Fruit fly (Drosophila melanogaster) whole organism, pupa: Measurements from ENCODE around the gene hid.

Source experiments
- CG10348 ChIP-seq: fragments of 200-800 bp; sonication (Bioruptor generic); IDR thresholded peaks from 2 replicates; pipeline ENCODE4 v1.3.6; 2022; ENCODE audit warnings: missing biosample characterization, missing genetic modification characterization
- CG12605 ChIP-seq: fragments of 200-800 bp; sonication (Bioruptor generic); IDR thresholded peaks from 2 replicates; pipeline ENCODE4 v1.3.6; 2022; ENCODE audit warnings: missing biosample characterization, missing genetic modification characterization
- CG13204 ChIP-seq: fragments of 200-800 bp; sonication (Bioruptor generic); optimal IDR thresholded peaks from 2 replicates; lab custom pipeline; 2018; ENCODE audit warnings: missing biosample characterization, mild to moderate bottlenecking, missing genetic modification characterization, moderate library complexity
- CG14655 ChIP-seq: fragments of 200-800 bp; sonication (Bioruptor generic); optimal IDR thresholded peaks from 3 replicates; lab custom pipeline; 2017; ENCODE audit warnings: mild to moderate bottlenecking, missing biosample characterization, missing genetic modification reagents, missing genetic modification characterization
- CG15710 ChIP-seq: fragments of 200-800 bp; sonication (Bioruptor generic); optimal IDR thresholded peaks from 2 replicates; lab custom pipeline; 2018; ENCODE audit warnings: missing biosample characterization, mild to moderate bottlenecking, missing genetic modification characterization, moderate library complexity
- CG17806 ChIP-seq: fragments of 200-800 bp; sonication (Bioruptor generic); optimal IDR thresholded peaks from 2 replicates; lab custom pipeline; 2018; ENCODE audit warnings: missing biosample characterization, mild to moderate bottlenecking, missing genetic modification characterization, moderate library complexity
- CG32121 ChIP-seq: fragments of 200-800 bp; sonication (Bioruptor generic); IDR thresholded peaks from 2 replicates; pipeline ENCODE4 v1.3.6; 2022; ENCODE audit warnings: missing biosample characterization, missing genetic modification characterization
- CG34367 ChIP-seq: fragments of 200-800 bp; sonication (Bioruptor generic); optimal IDR thresholded peaks from 2 replicates; lab custom pipeline; 2018; ENCODE audit warnings: missing biosample characterization, mild to moderate bottlenecking, missing genetic modification characterization
- CG4496 ChIP-seq: fragments of 200-800 bp; sonication (Bioruptor generic); IDR thresholded peaks from 3 replicates; pipeline ENCODE4 v1.3.6; 2022; ENCODE audit warnings: missing biosample characterization, missing genetic modification characterization
- CG8159 ChIP-seq: fragments of 200-800 bp; sonication (Bioruptor generic); optimal IDR thresholded peaks from 3 replicates; lab custom pipeline; 2018; ENCODE audit warnings: missing biosample characterization, mild to moderate bottlenecking, missing genetic modification characterization, moderate library complexity
- CG8301 ChIP-seq: fragments of 200-800 bp; sonication (Bioruptor generic); optimal IDR thresholded peaks from 2 replicates; lab custom pipeline; 2018; ENCODE audit warnings: missing biosample characterization, mild to moderate bottlenecking, missing genetic modification characterization
- CG9948 ChIP-seq: fragments of 200-800 bp; sonication (Bioruptor generic); optimal IDR thresholded peaks from 2 replicates; lab custom pipeline; 2018; ENCODE audit warnings: missing biosample characterization, mild to moderate bottlenecking, missing genetic modification characterization, moderate library complexity
- D1 ChIP-seq: fragments of 200-800 bp; sonication (Bioruptor generic); optimal IDR thresholded peaks from 2 replicates; lab custom pipeline; 2018; ENCODE audit warnings: missing biosample characterization, mild to moderate bottlenecking, missing genetic modification characterization, moderate library complexity
- EcR ChIP-seq: fragments of 200-800 bp; sonication (Bioruptor generic); optimal IDR thresholded peaks from 3 replicates; lab custom pipeline; 2019; ENCODE audit warnings: missing biosample characterization, missing genetic modification characterization, mild to moderate bottlenecking, moderate library complexity, missing genetic modification reagents
- Ets98B ChIP-seq: fragments of 200-800 bp; sonication (Bioruptor generic); IDR thresholded peaks from 2 replicates; pipeline ENCODE4 v1.3.6; 2022; ENCODE audit warnings: missing biosample characterization, missing genetic modification characterization
- Pif1A ChIP-seq: fragments of 200-800 bp; sonication (Bioruptor generic); optimal IDR thresholded peaks from 3 replicates; lab custom pipeline; 2016; ENCODE audit warnings: missing biosample characterization, missing genetic modification characterization
- Pif1B ChIP-seq: fragments of 200-800 bp; sonication (Bioruptor generic); optimal IDR thresholded peaks from 3 replicates; lab custom pipeline; 2016; ENCODE audit warnings: missing biosample characterization, missing genetic modification characterization
- Snoo ChIP-seq: fragments of 200-800 bp; sonication (Bioruptor generic); optimal IDR thresholded peaks from 3 replicates; lab custom pipeline; 2017; ENCODE audit warnings: missing biosample characterization, mild to moderate bottlenecking, missing genetic modification characterization, inconsistent platforms
- fd96Ca ChIP-seq: fragments of 200-800 bp; sonication (Bioruptor generic); IDR thresholded peaks from 3 replicates; pipeline ENCODE4 v1.3.6; 2022; ENCODE audit warnings: missing biosample characterization, missing genetic modification characterization
- gl ChIP-seq: fragments of 200-800 bp; sonication (Bioruptor generic); optimal IDR thresholded peaks from 2 replicates; lab custom pipeline; 2018; ENCODE audit warnings: missing biosample characterization, mild to moderate bottlenecking, missing genetic modification characterization
- rn ChIP-seq: fragments of 200-800 bp; sonication (Bioruptor generic); IDR thresholded peaks from 2 replicates; pipeline ENCODE4 v1.3.6; 2022; ENCODE audit warnings: missing biosample characterization, missing genetic modification characterization

hid gene

dm6 chr3L:18138280-18138679, 47.2 kb downstream of the hid start:
- TF ChIP-seq D1: no peak
- no peak for TF ChIP-seq Pif1A (GFP tag; lab: Kevin White, UChicago)
- TF ChIP-seq CG17806 (tag; lab: Kevin White, UChicago): no peak
- no peak for TF ChIP-seq gl
- no peak for TF ChIP-seq CG10348 (GFP tag; lab: Robert Waterston, UW)
- TF ChIP-seq Ets98B: no peak
- no peak for TF ChIP-seq CG13204 (GFP tag; lab: Kevin White, UChicago)
- no peak for TF ChIP-seq CG14655 (GFP tag; lab: Kevin White, UChicago)
- TF ChIP-seq CG34367 (tag; lab: Kevin White, UChicago): no peak
- no peak for TF ChIP-seq CG8301
- no peak for TF ChIP-seq rn (GFP tag; lab: Robert Waterston, UW)
- TF ChIP-seq CG4496: no peak

- peak; percentile 22 for TF ChIP-seq CG9948 (tag; lab: Kevin White, UChicago)
- TF ChIP-seq CG32121: no peak
- peak; percentile 21 for TF ChIP-seq EcR (GFP tag; lab: Kevin White, UChicago)
- peak; percentile 55 for TF ChIP-seq Snoo (tag; lab: Kevin White, UChicago)
- TF ChIP-seq CG34367 (tag; lab: Kevin White, UChicago): peak; percentile 12
- TF ChIP-seq CG13204 (GFP tag; lab: Kevin White, UChicago): no peak
- TF ChIP-seq Ets98B: no peak
- no peak for TF ChIP-seq CG4496
- TF ChIP-seq CG10348 (GFP tag; lab: Robert Waterston, UW): 0 out of 2 replicates have a peak, but pooled peaks have one; percentile 7
- peak; percentile 43 for TF ChIP-seq CG15710 (tag; lab: Kevin White, UChicago)
- TF ChIP-seq D1: no peak
- TF ChIP-seq CG14655 (GFP tag; lab: Kevin White, UChicago): peak; percentile 22
- TF ChIP-seq Pif1A (GFP tag; lab: Kevin White, UChicago): peak; percentile 31
- TF ChIP-seq CG12605 (GFP tag; lab: Robert Waterston, UW): no peak
- no peak for TF ChIP-seq CG8301
- peak; percentile 41 for TF ChIP-seq CG17806 (tag; lab: Kevin White, UChicago)
- peak; percentile 49 for TF ChIP-seq Pif1B (GFP tag; lab: Kevin White, UChicago)
- TF ChIP-seq CG8159: peak; percentile 59
- TF ChIP-seq rn (GFP tag; lab: Robert Waterston, UW): no peak
- no peak for TF ChIP-seq gl
- no peak for TF ChIP-seq fd96Ca (GFP tag; lab: Robert Waterston, UW)
These were observed 48.2 kb downstream of the hid start for dm6 chr3L:18137197-18137596.

- no peak for TF ChIP-seq Pif1B (GFP tag; lab: Kevin White, UChicago)
- no peak for TF ChIP-seq CG15710 (tag; lab: Kevin White, UChicago)
- no peak for TF ChIP-seq CG14655 (GFP tag; lab: Kevin White, UChicago)
- no peak for TF ChIP-seq CG13204 (GFP tag; lab: Kevin White, UChicago)
- no peak for TF ChIP-seq CG8159
- no peak for TF ChIP-seq CG17806 (tag; lab: Kevin White, UChicago)
These were observed 52.9 kb downstream of the hid start, which contains the start of gene Cyp312a1 for dm6 chr3L:18132589-18132988. Gene Cyp312a1, minus strand, starts transcription at chr3L:18132689.

dm6 chr3L:18124138-18124537, 61.3 kb downstream of the hid start:
- no peak for TF ChIP-seq Snoo (tag; lab: Kevin White, UChicago)
- no peak for TF ChIP-seq EcR (GFP tag; lab: Kevin White, UChicago)
- no peak for TF ChIP-seq Pif1A (GFP tag; lab: Kevin White, UChicago)
- no peak for TF ChIP-seq gl
- TF ChIP-seq fd96Ca (GFP tag; lab: Robert Waterston, UW): no peak
- no peak for TF ChIP-seq CG10348 (GFP tag; lab: Robert Waterston, UW)
- TF ChIP-seq CG8159: no peak
- no peak for TF ChIP-seq CG14655 (GFP tag; lab: Kevin White, UChicago)
- no peak for TF ChIP-seq CG4496
- TF ChIP-seq CG13204 (GFP tag; lab: Kevin White, UChicago): no peak
- TF ChIP-seq CG34367 (tag; lab: Kevin White, UChicago): no peak
- TF ChIP-seq Ets98B: no peak
- TF ChIP-seq CG17806 (tag; lab: Kevin White, UChicago): no peak
- no peak for TF ChIP-seq D1
- no peak for TF ChIP-seq Pif1B (GFP tag; lab: Kevin White, UChicago)
- TF ChIP-seq CG8301: no peak
- no peak for TF ChIP-seq CG15710 (tag; lab: Kevin White, UChicago)
- no peak for TF ChIP-seq CG32121
- TF ChIP-seq rn (GFP tag; lab: Robert Waterston, UW): no peak
- no peak for TF ChIP-seq CG9948 (tag; lab: Kevin White, UChicago)
- TF ChIP-seq, all 21 proteins: peak for 0

dm6 chr3L:18121889-18122288, 63.6 kb downstream of the hid start, which contains the start of gene CG42853:
Gene CG42853, minus strand, starts transcription at chr3L:18121989.
- TF ChIP-seq CG10348 (GFP tag; lab: Robert Waterston, UW) (no peak), CG4496 (no peak), CG9948 (tag; lab: Kevin White, UChicago) (no peak), Pif1A (GFP tag; lab: Kevin White, UChicago) (no peak), CG14655 (GFP tag; lab: Kevin White, UChicago) (no peak), CG15710 (tag; lab: Kevin White, UChicago) (no peak), D1 (no peak), rn (GFP tag; lab: Robert Waterston, UW) (no peak), CG12605 (GFP tag; lab: Robert Waterston, UW) (no peak), CG8159 (no peak), Ets98B (no peak), gl (no peak)
